Fruit fly (Drosophila melanogaster) Kc167 (cell line): ENCODE data around the gene Rbp.

Experiments
- Sin3A ChIP-seq: fragments of >200 bp; optimal IDR thresholded peaks from 2 replicates; lab custom pipeline; 2018; ENCODE audit warnings: missing external identifiers
- ttk ChIP-seq: sonication (Bioruptor generic); optimal IDR thresholded peaks from 2 replicates; lab custom pipeline; 2017; ENCODE audit warnings: missing external identifiers

DNA sequence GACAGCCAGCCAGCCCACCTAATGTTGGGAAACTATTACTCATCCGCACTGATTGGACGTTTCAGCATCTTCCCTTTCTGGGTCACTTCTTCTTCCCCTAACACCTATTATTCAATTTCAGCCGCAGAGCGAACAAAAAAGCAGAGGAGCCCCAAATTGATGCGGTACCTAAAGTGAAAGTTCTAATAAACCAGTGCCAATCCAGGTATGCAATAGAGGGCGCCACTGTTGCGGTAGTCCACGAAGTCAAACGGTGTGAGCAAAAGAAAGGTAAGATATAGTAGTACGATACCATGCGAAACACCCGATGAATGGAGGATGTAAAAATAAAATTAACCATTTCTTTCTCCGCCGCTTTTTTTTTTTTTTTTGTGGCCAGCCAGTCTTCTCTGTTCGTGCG, 56.7 kb downstream of the Rbp start:
- TF ChIP-seq Sin3A (no peak), ttk (no peak)
